Worm (Caenorhabditis elegans): ENCODE results near the gene Y49F6B.13.

ce11 chrII:3514631-3515030 lies 43.1 kb upstream of the Y49F6B.13 start, which contains the start of gene srz-5:
- TF ChIP-seq nhr-129 (tag; optimal IDR thresholded peaks at IDR 0.05) (no peak), nhr-12 (tag; optimal IDR thresholded peaks at IDR 0.05) (no peak), unc-39 (tag; optimal IDR thresholded peaks at IDR 0.05) (no peak), blmp-1 (tag; optimal IDR thresholded peaks at IDR 0.05; ENCODE audit: insufficient read depth) (no peak), ceh-82 (tag; optimal IDR thresholded peaks at IDR 0.05) (no peak), unc-62 (GFP tag; optimal IDR thresholded peaks at IDR 0.05) (no peak)

Measured in whole organism, L2 larva.